Worm (Caenorhabditis elegans): Measurements from ENCODE around the gene F55H2.7.

- no peak for TF ChIP-seq attf-6 (GFP tag; IDR thresholded peaks at IDR 0.05)
- TF ChIP-seq egl-44 (GFP tag; IDR thresholded peaks at IDR 0.05): no peak
- no peak for TF ChIP-seq D2030.7 (GFP tag; IDR thresholded peaks at IDR 0.05)
- no peak for TF ChIP-seq cebp-2 (GFP tag; IDR thresholded peaks at IDR 0.05)
- no peak for TF ChIP-seq fkh-3 (tag; optimal IDR thresholded peaks at IDR 0.05)
- TF ChIP-seq Y56A3A.18 (GFP tag; IDR thresholded peaks at IDR 0.05): no peak
- no peak for TF ChIP-seq ztf-28 (GFP tag; IDR thresholded peaks at IDR 0.05)
- TF ChIP-seq aptf-3 (GFP tag; IDR thresholded peaks at IDR 0.05): no peak
- TF ChIP-seq nfya-1 (tag; optimal IDR thresholded peaks at IDR 0.05; ENCODE audit: borderline replicate concordance, insufficient read depth): no peak
- no peak for TF ChIP-seq tlf-1 (GFP tag; optimal IDR thresholded peaks at IDR 0.05)
- no peak for TF ChIP-seq ama-1 (optimal IDR thresholded peaks at IDR 0.05)
- TF ChIP-seq ama-1 (GFP tag; optimal IDR thresholded peaks at IDR 0.05): no peak
- no peak for TF ChIP-seq snpc-4 (GFP tag; optimal IDR thresholded peaks at IDR 0.05)
- no peak for TF ChIP-seq snpc-4 (tag; optimal IDR thresholded peaks at IDR 0.05)
Measured at ce11 chrIII:9471996-9472395, 44.1 kb downstream of the F55H2.7 start.
